Worm (Caenorhabditis elegans): ENCODE measurements around the gene ttr-38.

The ttr-38 gene

ce11 chrX:9347380-9347979 is 33.2 kb upstream of the ttr-38 start, which contains the start of gene oga-1 (continued):
- TF ChIP-seq elt-2 (tag; optimal IDR thresholded peaks at IDR 0.05) = peak; percentile 31
- peak; percentile 71 for TF ChIP-seq ztf-4 (tag; optimal IDR thresholded peaks at IDR 0.05)
- peak; percentile 90 for TF ChIP-seq nhr-20 (tag; optimal IDR thresholded peaks at IDR 0.05)
- no peak for TF ChIP-seq efl-3 (GFP tag; optimal IDR thresholded peaks at IDR 0.05)
- no peak for TF ChIP-seq sptf-1 (tag; optimal IDR thresholded peaks at IDR 0.05)
- TF ChIP-seq ceh-82 (tag; optimal IDR thresholded peaks at IDR 0.05) = peak in 1 of 3 experiments; percentile 71
- TF ChIP-seq snu-23 (GFP tag; optimal IDR thresholded peaks at IDR 0.05) = peak; percentile 93
- TF ChIP-seq F16B12.6 (tag; optimal IDR thresholded peaks at IDR 0.05) = peak; percentile 26
- TF ChIP-seq unc-98 (GFP tag; IDR thresholded peaks at IDR 0.05) = no peak
- TF ChIP-seq snpc-4 (tag; optimal IDR thresholded peaks at IDR 0.05) = peak; percentile 49
- no peak for TF ChIP-seq sup-37 (GFP tag; optimal IDR thresholded peaks at IDR 0.05)
- no peak for TF ChIP-seq ces-1 (GFP tag; optimal IDR thresholded peaks at IDR 0.05)
- no peak for TF ChIP-seq ama-1 (optimal IDR thresholded peaks at IDR 0.05)
- no peak for TF ChIP-seq pag-3 (tag; optimal IDR thresholded peaks at IDR 0.05; ENCODE audit: borderline replicate concordance, insufficient read depth)
- TF ChIP-seq pax-3 (tag; optimal IDR thresholded peaks at IDR 0.05) = peak; percentile 19
- TF ChIP-seq aly-2 (tag; optimal IDR thresholded peaks at IDR 0.05) = no peak
- TF ChIP-seq skn-1 (tag; optimal IDR thresholded peaks at IDR 0.05) = peak; percentile 67

DNA sequence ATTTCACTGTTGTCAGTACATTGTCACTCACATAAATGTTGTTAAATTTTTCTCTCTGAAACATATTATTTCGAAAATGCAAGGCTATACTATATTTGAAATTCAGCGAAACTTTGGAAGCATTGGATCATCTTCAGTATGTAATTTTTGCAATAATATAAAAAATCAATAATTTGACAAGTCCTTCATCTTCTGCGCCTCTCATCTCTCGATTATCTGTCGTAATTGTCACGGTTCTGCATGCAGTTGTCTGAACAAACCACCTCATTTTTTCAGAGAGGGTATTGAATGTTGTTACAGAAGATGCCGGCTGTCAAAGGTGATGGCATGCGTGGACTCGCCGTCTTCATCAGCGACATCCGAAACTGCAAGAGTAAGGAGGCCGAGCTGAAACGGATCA is 24.1 kb upstream of the ttr-38 start, which contains the start of gene apa-2:
apa-2 (plus strand) TSS at position 301 of the 400 bp plus-strand sequence.
- no peak for TF ChIP-seq unc-62 (GFP tag; optimal IDR thresholded peaks at IDR 0.05)
- no peak for TF ChIP-seq efl-1 (optimal IDR thresholded peaks at IDR 0.05)
- TF ChIP-seq efl-1 (GFP tag; optimal IDR thresholded peaks at IDR 0.05 in 1 of 2) = peak in 1 of 2 experiments; percentile 52

DNA sequence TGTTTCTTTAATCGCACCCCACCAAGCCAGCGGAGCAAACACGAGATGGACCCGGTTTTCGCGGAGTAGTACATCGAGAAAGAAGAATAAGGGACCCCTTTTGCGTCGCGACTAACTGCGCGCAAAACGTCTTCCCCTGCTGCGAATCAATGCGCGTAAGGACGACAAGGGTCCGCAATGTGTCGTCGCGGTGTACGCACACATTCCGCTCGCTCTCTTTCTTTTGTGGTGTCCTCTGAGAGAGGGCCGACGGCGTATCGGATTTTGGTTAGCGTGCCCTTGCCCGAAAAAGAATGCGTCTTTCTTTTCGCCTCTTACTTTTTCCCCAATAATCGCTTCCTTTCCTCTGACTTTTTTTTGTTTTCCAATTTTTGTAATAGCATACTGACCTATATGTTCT is 23.5 kb upstream of the ttr-38 start:
- TF ChIP-seq mab-9 (GFP tag; IDR thresholded peaks at IDR 0.05) (peak; percentile 56), lin-35 (GFP tag; optimal IDR thresholded peaks at IDR 0.05) (peak; percentile 43 to 48), nhr-47 (tag; optimal IDR thresholded peaks at IDR 0.05) (peak; percentile 69), lsy-2 (tag; optimal IDR thresholded peaks at IDR 0.05) (peak; percentile 46 to 69), unc-62 (GFP tag; optimal IDR thresholded peaks at IDR 0.05) (no peak), hlh-17 (GFP tag; optimal IDR thresholded peaks at IDR 0.05; ENCODE audit: borderline replicate concordance) (no peak), nhr-84 (tag; optimal IDR thresholded peaks at IDR 0.05) (no peak), isw-1 (GFP tag; IDR thresholded peaks at IDR 0.05) (peak; percentile 66), xbp-1 (tag; optimal IDR thresholded peaks at IDR 0.05) (peak; percentile 59), grh-1 (GFP tag; IDR thresholded peaks at IDR 0.05) (no peak), mep-1 (tag; optimal IDR thresholded peaks at IDR 0.05) (peak; percentile 73), fkh-8 (tag; optimal IDR thresholded peaks at IDR 0.05) (peak; percentile 68), egl-13 (tag; optimal IDR thresholded peaks at IDR 0.05) (peak; percentile 14), rnt-1 (tag; optimal IDR thresholded peaks at IDR 0.05) (peak; percentile 52), efl-1 (optimal IDR thresholded peaks at IDR 0.05) (peak; percentile 35 to 56), efl-1 (GFP tag; optimal IDR thresholded peaks at IDR 0.05 in 1 of 2) (peak; percentile 32 to 61), nhr-85 (tag) (peak; percentile 79), dpl-1 (GFP tag; optimal IDR thresholded peaks at IDR 0.05) (peak in 2 of 3 experiments; percentile 13 to 33), Y116A8C.19 (tag; optimal IDR thresholded peaks at IDR 0.05; ENCODE audit: borderline replicate concordance) (no peak), nhr-19 (GFP tag; conservative IDR thresholded peaks at IDR 0.05) (peak; percentile 47; the same call in 1 of the 2 replicates), pqm-1 (tag; optimal IDR thresholded peaks at IDR 0.05) (no peak), nhr-71 (tag; optimal IDR thresholded peaks at IDR 0.05) (peak; percentile 73), nhr-20 (tag; optimal IDR thresholded peaks at IDR 0.05) (peak; percentile 51), nhr-90 (tag; optimal IDR thresholded peaks at IDR 0.05; ENCODE audit: poor library complexity) (peak; percentile 4), swsn-7 (tag; optimal IDR thresholded peaks at IDR 0.05) (peak; percentile 69), egl-27 (tag; optimal IDR thresholded peaks at IDR 0.05) (no peak), tlp-1 (tag; optimal IDR thresholded peaks at IDR 0.05) (no peak), nhr-11 (tag; optimal IDR thresholded peaks at IDR 0.05) (no peak), lin-14 (GFP tag; optimal IDR thresholded peaks at IDR 0.05) (peak; percentile 90), irx-1 (tag; optimal IDR thresholded peaks at IDR 0.05) (peak; percentile 22), ceh-82 (tag; optimal IDR thresholded peaks at IDR 0.05) (peak; percentile 31 to 91 (median 48)), fkh-10 (GFP tag; optimal IDR thresholded peaks at IDR 0.05) (peak; percentile 56), unc-86 (tag; optimal IDR thresholded peaks at IDR 0.05) (peak; percentile 65), ztf-4 (tag; optimal IDR thresholded peaks at IDR 0.05) (no peak)

Data from whole organism, L1 larva.